Fruit fly (Drosophila melanogaster): ENCODE data around the gene CG11854.
A peak's percentile ranks its signal among the peaks of the same experiment; 100 is the strongest.

The CG11854 gene

dm6 chr3R:25262322-25262761 lies 20.5 kb downstream of the CG11854 start, which contains the start of the genes Kdsr and CG11858 (continued):
- TF ChIP-seq mld (GFP tag; IDR thresholded peaks at IDR 0.05; ENCODE audit: partially characterized antibody), result no peak
- TF ChIP-seq ham (GFP tag; IDR thresholded peaks at IDR 0.05), result no peak
- TF ChIP-seq emc (GFP tag; optimal IDR thresholded peaks at IDR 0.05), result no peak
- peak; percentile 67 for TF ChIP-seq Hmr (GFP tag; optimal IDR thresholded peaks at IDR 0.05)
- peak; percentile 61 for TF ChIP-seq al (GFP tag; IDR thresholded peaks at IDR 0.05)
- peak; percentile 16 for TF ChIP-seq Camta (GFP tag; optimal IDR thresholded peaks at IDR 0.05)
- no peak for TF ChIP-seq sens-2 (GFP tag; IDR thresholded peaks at IDR 0.05)
- peak; percentile 71 for TF ChIP-seq Ets97D (GFP tag; optimal IDR thresholded peaks at IDR 0.05)
- TF ChIP-seq CG9876 (GFP tag; optimal IDR thresholded peaks at IDR 0.05), result no peak
- no peak for TF ChIP-seq Jarid2 (GFP tag; optimal IDR thresholded peaks at IDR 0.05)
- TF ChIP-seq H2.0 (GFP tag; IDR thresholded peaks at IDR 0.05), result peak; percentile 60; the same call in 1 of the 2 replicates
- TF ChIP-seq fd96Cb (tag; optimal IDR thresholded peaks at IDR 0.05), result peak; percentile 45
- TF ChIP-seq nom (GFP tag; optimal IDR thresholded peaks at IDR 0.05), result no peak
- no peak for TF ChIP-seq Trl (optimal IDR thresholded peaks at IDR 0.05)
- peak; percentile 36 for TF ChIP-seq Trl (GFP tag; optimal IDR thresholded peaks at IDR 0.05)
- peak; percentile 24 for TF ChIP-seq CG5245 (GFP tag; optimal IDR thresholded peaks at IDR 0.05)
- peak; percentile 16 for TF ChIP-seq CG8359 (GFP tag; optimal IDR thresholded peaks at IDR 0.05; ENCODE audit: borderline replicate concordance)
- TF ChIP-seq CG33557 (GFP tag; optimal IDR thresholded peaks at IDR 0.05), result peak; percentile 26
- peak; percentile 28 for TF ChIP-seq CG8944 (GFP tag; optimal IDR thresholded peaks at IDR 0.05)
- TF ChIP-seq CG12744 (GFP tag; optimal IDR thresholded peaks at IDR 0.05), result peak; percentile 40
- no peak for TF ChIP-seq CG5180 (GFP tag; optimal IDR thresholded peaks at IDR 0.05)
- TF ChIP-seq cas (GFP tag; IDR thresholded peaks at IDR 0.05), result peak; percentile 52; the same call in 1 of the 2 replicates
- peak; percentile 70 for TF ChIP-seq sug (tag; optimal IDR thresholded peaks at IDR 0.05)
- TF ChIP-seq CG6272 (GFP tag; IDR thresholded peaks at IDR 0.05), result peak; percentile 32; the same call in 1 of the 2 replicates
- peak; percentile 53; the same call in 1 of the 3 replicates for TF ChIP-seq CG11093 (GFP tag; IDR thresholded peaks at IDR 0.05)
- TF ChIP-seq Fer3 (tag; optimal IDR thresholded peaks at IDR 0.05), result peak; percentile 61
- TF ChIP-seq CG8924 (tag; optimal IDR thresholded peaks at IDR 0.05), result peak; percentile 58
- TF ChIP-seq pum (GFP tag; optimal IDR thresholded peaks at IDR 0.05), result peak; percentile 45
- TF ChIP-seq CG2889 (GFP tag; IDR thresholded peaks at IDR 0.05), result peak; percentile 72
- no peak for TF ChIP-seq Doc2 (GFP tag; IDR thresholded peaks at IDR 0.05)
- TF ChIP-seq CG9609 (GFP tag; optimal IDR thresholded peaks at IDR 0.05), result peak; percentile 26
- peak; percentile 95 for TF ChIP-seq chinmo (GFP tag; IDR thresholded peaks at IDR 0.05; ENCODE audit: partially characterized antibody)
- peak; percentile 61 for TF ChIP-seq Mad (GFP tag; optimal IDR thresholded peaks at IDR 0.05)
- peak; percentile 72 for TF ChIP-seq Sox102F (GFP tag; optimal IDR thresholded peaks at IDR 0.05)
- TF ChIP-seq row (GFP tag; IDR thresholded peaks at IDR 0.05), result peak; percentile 94
- TF ChIP-seq wor (GFP tag; IDR thresholded peaks at IDR 0.05), result peak; percentile 46; the same call in 1 of the 2 replicates
- TF ChIP-seq CG18599 (GFP tag; optimal IDR thresholded peaks at IDR 0.05), result no peak
- no peak for TF ChIP-seq usp (GFP tag; optimal IDR thresholded peaks at IDR 0.05)
- peak; percentile 50 for TF ChIP-seq Dip3 (GFP tag; optimal IDR thresholded peaks at IDR 0.05)
- no peak for TF ChIP-seq CG31388 (GFP tag; optimal IDR thresholded peaks at IDR 0.05)
- no peak for TF ChIP-seq Oaz (GFP tag; IDR thresholded peaks at IDR 0.05)
- peak; percentile 61 for TF ChIP-seq CG13624 (GFP tag; optimal IDR thresholded peaks at IDR 0.05)
- TF ChIP-seq pho (GFP tag; optimal IDR thresholded peaks at IDR 0.05), result peak; percentile 57
- TF ChIP-seq HLHmδ (GFP tag; optimal IDR thresholded peaks at IDR 0.05), result peak; percentile 8
- no peak; the same call in 1 of the 2 replicates for TF ChIP-seq CG31441 (GFP tag; IDR thresholded peaks at IDR 0.05)
- peak; percentile 58 for TF ChIP-seq Chrac-16 (GFP tag; optimal IDR thresholded peaks at IDR 0.05)
- TF ChIP-seq CG16813 (GFP tag; IDR thresholded peaks at IDR 0.05; ENCODE audit: partially characterized antibody), result no peak
- TF ChIP-seq scrt (GFP tag; optimal IDR thresholded peaks at IDR 0.05), result peak; percentile 33
- peak; percentile 69 for TF ChIP-seq CG15514 (GFP tag; optimal IDR thresholded peaks at IDR 0.05)
- TF ChIP-seq CG2712 (tag; optimal IDR thresholded peaks at IDR 0.05), result peak; percentile 82
- TF ChIP-seq Ravus (GFP tag; IDR thresholded peaks at IDR 0.05), result peak; percentile 11; the same call in 1 of the 2 replicates
